Fruit fly (Drosophila melanogaster) whole organism, embryonic: ENCODE results near the gene CG14054.

Source experiments
- Adf1 ChIP-seq: fragments of 200-800 bp; sonication (Bioruptor generic); IDR thresholded peaks from 2 replicates; pipeline ENCODE4 v1.3.6; 2022; ENCODE audit warnings: missing biosample characterization, missing genetic modification characterization
- CG10147 ChIP-seq: fragments of 200-800 bp; sonication (Bioruptor generic); optimal IDR thresholded peaks from 2 replicates; lab custom pipeline; 2019; ENCODE audit warnings: missing biosample characterization, mild to moderate bottlenecking, missing genetic modification characterization, moderate library complexity
- CG1024 ChIP-seq: fragments of 200-800 bp; sonication (Bioruptor generic); IDR thresholded peaks from 2 replicates; pipeline ENCODE4 v1.3.6; 2022; ENCODE audit warnings: missing biosample characterization, missing genetic modification characterization
- CG1233 ChIP-seq: fragments of 200-800 bp; sonication (Bioruptor generic); optimal IDR thresholded peaks from 4 replicates; lab custom pipeline; 2018; ENCODE audit warnings: missing biosample characterization, mild to moderate bottlenecking, missing genetic modification characterization
- CG15601 ChIP-seq: fragments of 200-800 bp; sonication (Bioruptor generic); optimal IDR thresholded peaks from 3 replicates; lab custom pipeline; 2019; ENCODE audit warnings: missing biosample characterization, mild to moderate bottlenecking, missing genetic modification characterization, moderate library complexity
- CG1647 ChIP-seq: fragments of 200-800 bp; sonication (Bioruptor generic); optimal IDR thresholded peaks from 3 replicates; lab custom pipeline; 2016; ENCODE audit warnings: missing biosample characterization, missing genetic modification characterization
- CG17359 ChIP-seq: fragments of 200-800 bp; sonication (Bioruptor generic); optimal IDR thresholded peaks from 3 replicates; lab custom pipeline; 2018; ENCODE audit warnings: missing biosample characterization, mild to moderate bottlenecking, missing genetic modification characterization, moderate library complexity
- CG2889 ChIP-seq: fragments of 200-800 bp; sonication (Bioruptor generic); IDR thresholded peaks from 3 replicates; pipeline ENCODE4 v1.3.6; 2022; ENCODE audit warnings: missing biosample characterization, missing genetic modification characterization
- CG30431 ChIP-seq: fragments of 200-800 bp; sonication (Bioruptor generic); optimal IDR thresholded peaks from 2 replicates; lab custom pipeline; 2017; ENCODE audit warnings: missing biosample characterization, missing genetic modification characterization
- CG3163 ChIP-seq: fragments of 200-800 bp; sonication (Bioruptor generic); optimal IDR thresholded peaks from 3 replicates; lab custom pipeline; 2016; ENCODE audit warnings: missing biosample characterization, missing genetic modification characterization
- CG3281 ChIP-seq: fragments of 200-800 bp; sonication (Bioruptor generic); optimal IDR thresholded peaks from 3 replicates; lab custom pipeline; 2017; ENCODE audit warnings: missing biosample characterization, mild to moderate bottlenecking, missing genetic modification characterization
- CG3726 ChIP-seq: fragments of 200-800 bp; sonication (Bioruptor generic); IDR thresholded peaks from 3 replicates; pipeline ENCODE4, ENCODE4 v1.3.6; 2022; ENCODE audit warnings: missing biosample characterization, missing genetic modification characterization
- CG4404 ChIP-seq: fragments of 200-800 bp; sonication (Bioruptor generic); IDR thresholded peaks from 2 replicates; pipeline ENCODE4 v1.3.6; 2022; ENCODE audit warnings: missing biosample characterization, missing genetic modification characterization
- CG4617 ChIP-seq: fragments of 200-800 bp; sonication (Bioruptor generic); optimal IDR thresholded peaks from 3 replicates; lab custom pipeline; 2016; ENCODE audit warnings: missing biosample characterization, missing genetic modification characterization, borderline replicate concordance
- CG9437 ChIP-seq: fragments of 200-800 bp; sonication (Bioruptor generic); optimal IDR thresholded peaks from 2 replicates; lab custom pipeline; 2018; ENCODE audit warnings: missing biosample characterization, mild to moderate bottlenecking, missing genetic modification characterization
- Camta ChIP-seq: fragments of 200-800 bp; sonication (Bioruptor generic); optimal IDR thresholded peaks from 2 replicates; lab custom pipeline; 2016; ENCODE audit warnings: missing biosample characterization, missing genetic modification characterization
- Hr3 ChIP-seq: fragments of 200-800 bp; sonication (Bioruptor generic); optimal IDR thresholded peaks from 3 replicates; lab custom pipeline; 2016; ENCODE audit warnings: missing biosample characterization, missing genetic modification characterization
- Hr78 ChIP-seq, 2 experiments: fragments of 200-800 bp in 1 of 2; fragments of >200 bp in 1 of 2; sonication (Bioruptor generic) in 1 of 2; optimal IDR thresholded peaks; 2 replicates each; lab custom pipeline; 2017 to 2019; ENCODE audit warnings: missing biosample characterization in 2 of 2, missing genetic modification characterization in 2 of 2, mild to moderate bottlenecking in 1 of 2, moderate library complexity in 1 of 2
- Kr ChIP-seq: fragments of 200-800 bp; sonication (Bioruptor generic); optimal IDR thresholded peaks from 2 replicates; lab custom pipeline; 2017; ENCODE audit warnings: missing biosample characterization, mild to moderate bottlenecking, missing genetic modification characterization
- NfI ChIP-seq: fragments of 200-800 bp; sonication (Bioruptor generic); optimal IDR thresholded peaks from 3 replicates; lab custom pipeline; 2018; ENCODE audit warnings: missing biosample characterization, mild to moderate bottlenecking, missing genetic modification characterization, moderate library complexity
- Oaz ChIP-seq: fragments of 200-800 bp; sonication (Bioruptor generic); IDR thresholded peaks from 2 replicates; pipeline ENCODE4 v1.3.6; 2022; ENCODE audit warnings: missing biosample characterization, missing genetic modification characterization
- Sry-β ChIP-seq: fragments of 200-800 bp; sonication (Bioruptor generic); optimal IDR thresholded peaks from 2 replicates; lab custom pipeline; 2018; ENCODE audit warnings: missing biosample characterization, mild to moderate bottlenecking, missing genetic modification characterization, moderate library complexity
- Trl ChIP-seq, 3 experiments: fragments of >200 bp in 2 of 3; fragments of 200-800 bp in 1 of 3; sonication (Bioruptor generic) in 1 of 3; optimal IDR thresholded peaks; 2 replicates in 1 of 3; 3 replicates in 2 of 3; lab custom pipeline; 2016 to 2017; ENCODE audit warnings: missing biosample characterization in 1 of 3, missing genetic modification characterization in 1 of 3
- Usf ChIP-seq: fragments of 200-800 bp; sonication (Bioruptor generic); optimal IDR thresholded peaks from 2 replicates; lab custom pipeline; 2017; ENCODE audit warnings: missing genotype, missing biosample characterization, missing genetic modification characterization
- YL-1 ChIP-seq: fragments of 200-800 bp; sonication (Bioruptor generic); optimal IDR thresholded peaks from 3 replicates; lab custom pipeline; 2017; ENCODE audit warnings: missing biosample characterization, mild to moderate bottlenecking, missing genetic modification characterization
- az2 ChIP-seq: fragments of 200-800 bp; sonication (Bioruptor generic); optimal IDR thresholded peaks from 3 replicates; lab custom pipeline; 2016; ENCODE audit warnings: missing biosample characterization, missing genetic modification characterization
- bbx ChIP-seq: fragments of 200-800 bp; sonication (Bioruptor generic); IDR thresholded peaks from 2 replicates; pipeline ENCODE4 v1.3.6; 2022; ENCODE audit warnings: missing biosample characterization, missing genetic modification characterization; ENCODE audit not compliant: partially characterized antibody
- br ChIP-seq: fragments of >200 bp; optimal IDR thresholded peaks from 2 replicates; lab custom pipeline; 2017
- crc ChIP-seq: fragments of 200-800 bp; sonication (Bioruptor generic); optimal IDR thresholded peaks from 2 replicates; lab custom pipeline; 2016; ENCODE audit warnings: missing biosample characterization, missing genetic modification characterization
- dimm ChIP-seq: fragments of 200-800 bp; sonication (Bioruptor generic); IDR thresholded peaks from 2 replicates; pipeline ENCODE4 v1.3.6; 2022; ENCODE audit warnings: missing biosample characterization, missing genetic modification characterization
- dm ChIP-seq: fragments of 200-800 bp; sonication (Bioruptor generic); optimal IDR thresholded peaks from 3 replicates; lab custom pipeline; 2016; ENCODE audit warnings: missing biosample characterization, missing genetic modification characterization
- ewg ChIP-seq: fragments of 200-800 bp; sonication (Bioruptor generic); optimal IDR thresholded peaks from 3 replicates; lab custom pipeline; 2017; ENCODE audit warnings: mild to moderate bottlenecking, missing biosample characterization, missing genetic modification reagents, missing genetic modification characterization
- ind ChIP-seq: fragments of 200-800 bp; sonication (Bioruptor generic); optimal IDR thresholded peaks from 3 replicates; lab custom pipeline; 2016; ENCODE audit warnings: missing biosample characterization, missing genetic modification characterization
- insv ChIP-seq, 2 experiments: fragments of 200-800 bp; sonication (Bioruptor generic); optimal IDR thresholded peaks; 3 replicates each; lab custom pipeline; 2016 to 2018; ENCODE audit warnings: missing biosample characterization in 2 of 2, missing genetic modification characterization in 2 of 2
- jing ChIP-seq: fragments of 200-800 bp; sonication (Bioruptor generic); optimal IDR thresholded peaks from 2 replicates; lab custom pipeline; 2018; ENCODE audit warnings: missing biosample characterization, mild to moderate bottlenecking, missing genetic modification characterization
- kay ChIP-seq: fragments of 200-800 bp; sonication (Bioruptor generic); optimal IDR thresholded peaks from 2 replicates; lab custom pipeline; 2016; ENCODE audit warnings: missing biosample characterization, missing genetic modification characterization
- lov ChIP-seq, 2 experiments: fragments of 200-800 bp in 1 of 2; fragments of >200 bp in 1 of 2; sonication (Bioruptor generic) in 1 of 2; IDR thresholded peaks in 1 of 2; optimal IDR thresholded peaks in 1 of 2; 2 replicates in 1 of 2; 3 replicates in 1 of 2; pipeline versions ENCODE4 v1.3.6 to Lab custom; 2017 to 2022; ENCODE audit warnings: missing biosample characterization in 1 of 2, missing genetic modification characterization in 1 of 2
- otp ChIP-seq: fragments of 200-800 bp; sonication (Bioruptor generic); IDR thresholded peaks from 3 replicates; pipeline ENCODE4, ENCODE4 v1.3.6; 2022; ENCODE audit warnings: missing biosample characterization, missing genetic modification characterization
- pan ChIP-seq, 4 experiments: fragments of >200 bp in 3 of 4; fragments of 200-800 bp in 1 of 4; sonication (Bioruptor generic) in 1 of 4; optimal IDR thresholded peaks in 3 of 4; IDR thresholded peaks in 1 of 4; 2 replicates each; pipeline versions ENCODE4 v1.3.6 to Lab custom; 2017 to 2022; ENCODE audit warnings: missing biosample characterization in 2 of 4, missing genetic modification characterization in 2 of 4, mixed read lengths in 1 of 4
- pum ChIP-seq: fragments of 200-800 bp; sonication (Bioruptor generic); optimal IDR thresholded peaks from 2 replicates; lab custom pipeline; 2016; ENCODE audit warnings: missing biosample characterization, missing genetic modification characterization
- schlank ChIP-seq: fragments of 200-800 bp; sonication (Bioruptor generic); optimal IDR thresholded peaks from 2 replicates; lab custom pipeline; 2018; ENCODE audit warnings: missing biosample characterization, mild to moderate bottlenecking, missing genetic modification characterization
- slbo ChIP-seq: fragments of 200-800 bp; sonication (Bioruptor generic); IDR thresholded peaks from 2 replicates; pipeline ENCODE4 v1.3.6; 2022; ENCODE audit warnings: missing biosample characterization, missing genetic modification characterization
- slou ChIP-seq: fragments of 200-800 bp; sonication (Bioruptor generic); optimal IDR thresholded peaks from 3 replicates; lab custom pipeline; 2016; ENCODE audit warnings: missing biosample characterization, missing genetic modification characterization
- sqz ChIP-seq: fragments of 200-800 bp; sonication (Bioruptor generic); optimal IDR thresholded peaks from 3 replicates; lab custom pipeline; 2018; ENCODE audit warnings: missing biosample characterization, mild to moderate bottlenecking, missing genetic modification characterization
- tin ChIP-seq: fragments of 200-800 bp; sonication (Bioruptor generic); optimal IDR thresholded peaks from 3 replicates; lab custom pipeline; 2016; ENCODE audit warnings: missing biosample characterization, missing genetic modification characterization
- tx ChIP-seq: fragments of 200-800 bp; sonication (Bioruptor generic); optimal IDR thresholded peaks from 2 replicates; lab custom pipeline; 2016; ENCODE audit warnings: missing biosample characterization, missing genetic modification characterization
- vvl ChIP-seq: fragments of 200-800 bp; sonication (Bioruptor generic); IDR thresholded peaks from 2 replicates; pipeline ENCODE4 v1.3.6; 2022; ENCODE audit warnings: missing biosample characterization, missing genetic modification characterization
- wek ChIP-seq: fragments of 200-800 bp; sonication (Bioruptor generic); optimal IDR thresholded peaks from 3 replicates; lab custom pipeline; 2018; ENCODE audit warnings: missing biosample characterization, mild to moderate bottlenecking, missing genetic modification characterization, moderate library complexity
- zfh2 ChIP-seq: fragments of 200-800 bp; sonication (Bioruptor generic); optimal IDR thresholded peaks from 2 replicates; lab custom pipeline; 2016; ENCODE audit warnings: missing biosample characterization, missing genetic modification characterization

Gene CG14054

dm6 chrX:2036800-2037488 lies 29.2 kb downstream of the CG14054 start (continued):
- TF ChIP-seq otp (GFP tag; lab: Robert Waterston, UW): no peak
- TF ChIP-seq dimm: no peak
- TF ChIP-seq az2 (GFP tag; lab: Kevin White, UChicago): peak; percentile 25
- TF ChIP-seq crc: no peak
- TF ChIP-seq Kr: no peak
- peak; percentile 11 for TF ChIP-seq pum (GFP tag; lab: Kevin White, UChicago)
- TF ChIP-seq Hr3: peak; percentile 25
- no peak for TF ChIP-seq CG2889 (GFP tag; lab: Robert Waterston, UW)
- TF ChIP-seq dm (GFP tag; lab: Kevin White, UChicago): no peak
- no peak for TF ChIP-seq CG1024 (GFP tag; lab: Robert Waterston, UW)
- no peak for TF ChIP-seq kay (GFP tag; lab: Kevin White, UChicago)
- TF ChIP-seq zfh2 (GFP tag; lab: Kevin White, UChicago): no peak
- no peak for TF ChIP-seq CG3163 (GFP tag; lab: Kevin White, UChicago)
- TF ChIP-seq CG17359: peak; percentile 17
- TF ChIP-seq CG1647: no peak
- peak in 1 of 2 experiments; percentile 14 for TF ChIP-seq pan (optimal IDR thresholded peaks at IDR 0.05; lab: Kevin White, UChicago)
- TF ChIP-seq pan (GFP tag; optimal IDR thresholded peaks at IDR 0.05 in 1 of 2, IDR thresholded peaks at IDR 0.05 in 1 of 2): no peak
- no peak for TF ChIP-seq lov (optimal IDR thresholded peaks at IDR 0.05; lab: Kevin White, UChicago)
- no peak for TF ChIP-seq lov (GFP tag; IDR thresholded peaks at IDR 0.05; lab: Robert Waterston, UW)
- no peak for TF ChIP-seq vvl (GFP tag; lab: Robert Waterston, UW)
- peak; percentile 36 for TF ChIP-seq CG9437
- TF ChIP-seq br (lab: Kevin White, UChicago): no peak
- TF ChIP-seq NfI (GFP tag; lab: Kevin White, UChicago): peak; percentile 3
- no peak for TF ChIP-seq schlank (tag; lab: Kevin White, UChicago)
- no peak for TF ChIP-seq Usf (GFP tag; lab: Kevin White, UChicago)
- peak; percentile 31 for TF ChIP-seq Camta (GFP tag; lab: Kevin White, UChicago)
- no peak for TF ChIP-seq CG10147
- no peak for TF ChIP-seq tin (GFP tag; lab: Kevin White, UChicago)
- no peak for TF ChIP-seq slbo
- TF ChIP-seq Trl (optimal IDR thresholded peaks at IDR 0.05; lab: Kevin White, UChicago): no peak
- peak; percentile 25 for TF ChIP-seq Trl (GFP tag; optimal IDR thresholded peaks at IDR 0.05; lab: Kevin White, UChicago)
- TF ChIP-seq CG1233 (GFP tag; lab: Kevin White, UChicago): no peak
- no peak for TF ChIP-seq sqz (GFP tag; lab: Kevin White, UChicago)
- no peak for TF ChIP-seq CG4404 (GFP tag; lab: Robert Waterston, UW)
- TF ChIP-seq ewg (GFP tag; lab: Kevin White, UChicago): no peak
- TF ChIP-seq Sry-β (GFP tag; lab: Kevin White, UChicago): no peak
- no peak for TF ChIP-seq CG4617
- no peak for TF ChIP-seq jing (GFP tag; lab: Kevin White, UChicago)
- TF ChIP-seq wek (GFP tag; lab: Kevin White, UChicago): no peak
- no peak for TF ChIP-seq Adf1 (GFP tag; lab: Robert Waterston, UW)
- TF ChIP-seq tx (GFP tag; lab: Kevin White, UChicago): no peak
- peak; percentile 19 for TF ChIP-seq CG30431
- TF ChIP-seq bbx (GFP tag; lab: Robert Waterston, UW): no peak
- TF ChIP-seq Oaz (GFP tag; lab: Robert Waterston, UW): no peak
- TF ChIP-seq slou (GFP tag; lab: Kevin White, UChicago): no peak
- no peak for TF ChIP-seq insv (GFP tag; optimal IDR thresholded peaks at IDR 0.05; lab: Kevin White, UChicago)
- TF ChIP-seq Hr78 (GFP tag; optimal IDR thresholded peaks at IDR 0.05; lab: Kevin White, UChicago): no peak
- no peak for TF ChIP-seq CG3726
- TF ChIP-seq ind (GFP tag; lab: Kevin White, UChicago): peak; percentile 33
- peak; percentile 4 for TF ChIP-seq CG15601
- TF ChIP-seq CG3281 (GFP tag; lab: Kevin White, UChicago): no peak
- no peak for TF ChIP-seq YL-1 (GFP tag; lab: Kevin White, UChicago)
